Worm (Caenorhabditis elegans) whole organism, late embryonic: Measurements from ENCODE around the gene F21H12.3.

Experiments
- ama-1 ChIP-seq: fragments of 150-350 bp; optimal IDR thresholded peaks from 2 replicates; lab custom pipeline; 2014
- ceh-45 ChIP-seq: fragments of 200-800 bp; sonication (Bioruptor generic); IDR thresholded peaks from 2 replicates; pipeline ENCODE4 v1.3.6; 2022; ENCODE audit warnings: missing genetic modification reagents, missing genetic modification characterization, missing compliant biosample characterization
- dve-1 ChIP-seq: sonication (generic microtip); optimal IDR thresholded peaks from 2 replicates; lab custom pipeline; 2017; ENCODE audit warnings: antibody characterized with exemption, mild to moderate bottlenecking, missing genetic modification characterization, missing compliant biosample characterization
- ets-4 ChIP-seq: sonication (generic microtip); optimal IDR thresholded peaks from 2 replicates; lab custom pipeline; 2016; ENCODE audit warnings: missing genetic modification characterization, missing compliant biosample characterization
- fkh-10 ChIP-seq: fragments of 150-350 bp; optimal IDR thresholded peaks from 2 replicates; lab custom pipeline; 2014; ENCODE audit warnings: missing biosample characterization, missing genetic modification reagents, missing genetic modification characterization
- hlh-30 ChIP-seq: sonication (generic microtip); optimal IDR thresholded peaks from 2 replicates; lab custom pipeline; 2017; ENCODE audit warnings: antibody characterized with exemption, missing genetic modification characterization, missing compliant biosample characterization; ENCODE audit not compliant: insufficient read depth
- mec-3 ChIP-seq: sonication (generic microtip); optimal IDR thresholded peaks from 2 replicates; lab custom pipeline; 2016; ENCODE audit warnings: borderline replicate concordance, missing genetic modification characterization, missing compliant biosample characterization
- nhr-11 ChIP-seq: fragments of 150-350 bp; optimal IDR thresholded peaks from 2 replicates; lab custom pipeline; 2014; ENCODE audit warnings: missing biosample characterization, missing genetic modification characterization
- nhr-232 ChIP-seq: sonication (generic microtip); optimal IDR thresholded peaks from 2 replicates; lab custom pipeline; 2016; ENCODE audit warnings: missing genetic modification characterization, missing compliant biosample characterization
- pag-3 ChIP-seq: sonication (generic microtip); optimal IDR thresholded peaks from 2 replicates; lab custom pipeline; 2016; ENCODE audit warnings: missing compliant biosample characterization, missing genetic modification characterization, borderline replicate concordance
- pha-4 ChIP-seq: fragments of 150-350 bp; optimal IDR thresholded peaks from 2 replicates; lab custom pipeline; 2018; ENCODE audit warnings: missing biosample characterization, missing genetic modification reagents, missing genetic modification characterization
- tbx-7 ChIP-seq: sonication (generic microtip); optimal IDR thresholded peaks from 2 replicates; lab custom pipeline; 2016; ENCODE audit warnings: missing genotype, missing genetic modification characterization, missing compliant biosample characterization

ce11 chrII:6045048-6045447 lies 37.7 kb upstream of the F21H12.3 start, which contains the start of gene R12C12.5:
- TF ChIP-seq tbx-7 (tag; lab: Kevin White, UChicago) (no peak), ama-1 (lab: Kevin White, UChicago) (no peak), pha-4 (tag; lab: Kevin White, UChicago) (no peak), nhr-232 (no peak), nhr-11 (no peak), hlh-30 (tag; lab: Kevin White, UChicago) (no peak), pag-3 (no peak), ets-4 (tag; lab: Kevin White, UChicago) (no peak), ceh-45 (GFP tag; lab: Robert Waterston, UW) (no peak), fkh-10 (GFP tag; lab: Kevin White, UChicago) (no peak), mec-3 (tag; lab: Kevin White, UChicago) (no peak), dve-1 (tag; lab: Kevin White, UChicago) (no peak)
